Worm (Caenorhabditis elegans) whole organism, L4/young adult: ENCODE results near the gene ssp-33.

ENCODE experiments used
- dao-5 ChIP-seq: sonication (generic microtip); optimal IDR thresholded peaks from 2 replicates; lab custom pipeline; 2016; ENCODE audit warnings: missing genotype, missing genetic modification characterization, moderate library complexity, missing compliant biosample characterization
- him-1 ChIP-seq: sonication (generic microtip); optimal IDR thresholded peaks from 2 replicates; lab custom pipeline; 2016; ENCODE audit warnings: missing genotype, missing genetic modification reagents, missing genetic modification characterization, missing compliant biosample characterization

- no peak for TF ChIP-seq dao-5 (tag; lab: Kevin White, UChicago)
- TF ChIP-seq him-1 = no peak
Measured at ce11 chrV:14682870-14683269, 28.3 kb upstream of the ssp-33 start.
